Worm (Caenorhabditis elegans) whole organism, young adult: ENCODE measurements around the gene F16G10.14.

ENCODE experiments used
- bed-2 ChIP-seq: fragments of 200-800 bp; sonication (Bioruptor generic); IDR thresholded peaks from 2 replicates; pipeline ENCODE4 v1.3.6; 2022; ENCODE audit warnings: missing genetic modification reagents, missing genetic modification characterization, missing compliant biosample characterization
- lin-35 ChIP-seq, 3 experiments: fragments of 150-350 bp in 2 of 3; sonication (generic microtip) in 1 of 3; optimal IDR thresholded peaks; 2 replicates each; lab custom pipeline; 2014 to 2018; ENCODE audit warnings: missing biosample characterization in 3 of 3, missing genetic modification characterization in 3 of 3, missing genetic modification reagents in 3 of 3
- snpc-4 ChIP-seq, 5 experiments: fragments of 150-350 bp in 1 of 5; sonication (generic microtip) in 4 of 5; optimal IDR thresholded peaks; 2 replicates each; lab custom pipeline; 2014 to 2018; ENCODE audit warnings: missing genetic modification characterization in 5 of 5, missing biosample characterization in 3 of 5, antibody characterized with exemption in 2 of 5, mild to moderate bottlenecking in 2 of 5, missing compliant biosample characterization in 2 of 5, missing genotype in 2 of 5, moderate library complexity in 2 of 5, missing genetic modification reagents in 1 of 5

- TF ChIP-seq snpc-4 (GFP tag; optimal IDR thresholded peaks at IDR 0.05; lab: Kevin White, UChicago) (no peak), snpc-4 (tag; optimal IDR thresholded peaks at IDR 0.05; lab: Kevin White, UChicago) (no peak), lin-35 (GFP tag; optimal IDR thresholded peaks at IDR 0.05; lab: Kevin White, UChicago) (no peak), bed-2 (GFP tag; lab: Robert Waterston, UW) (no peak)
These were observed 2.9 kb downstream of the F16G10.14 start, which contains the start of gene F16G10.13 for ce11 chrII:2395864-2396263.
